Worm (Caenorhabditis elegans) whole organism, mixed stage, embryonic: Measurements from ENCODE around the gene unc-7.

Experiments
- ceh-43 ChIP-seq: fragments of 200-800 bp; sonication (Bioruptor generic); optimal IDR thresholded peaks from 2 replicates; lab custom pipeline; 2018; ENCODE audit warnings: mild to moderate bottlenecking, missing genetic modification characterization, moderate library complexity, missing compliant biosample characterization
- elt-1 ChIP-seq: sonication (generic microtip); optimal IDR thresholded peaks from 2 replicates; lab custom pipeline; 2017; ENCODE audit warnings: missing genetic modification characterization, mild to moderate bottlenecking, missing compliant biosample characterization, antibody characterized with exemption, moderate library complexity, borderline replicate concordance; ENCODE audit not compliant: insufficient read depth
- lsy-2 ChIP-seq: fragments of 150-350 bp; optimal IDR thresholded peaks from 2 replicates; lab custom pipeline; 2014; ENCODE audit warnings: missing biosample characterization, missing genetic modification characterization
- nhr-12 ChIP-seq: fragments of 150-350 bp; optimal IDR thresholded peaks from 2 replicates; lab custom pipeline; 2014; ENCODE audit warnings: missing biosample characterization, missing genetic modification characterization
- nhr-237 ChIP-seq: fragments of 150-350 bp; optimal IDR thresholded peaks from 2 replicates; lab custom pipeline; 2014; ENCODE audit warnings: missing biosample characterization, missing genetic modification characterization
- nhr-28 ChIP-seq: fragments of 150-350 bp; optimal IDR thresholded peaks from 2 replicates; lab custom pipeline; 2014; ENCODE audit warnings: missing biosample characterization, missing genetic modification characterization
- nhr-76 ChIP-seq: sonication (generic microtip); optimal IDR thresholded peaks from 2 replicates; lab custom pipeline; 2017; ENCODE audit warnings: missing biosample characterization, missing genetic modification characterization
- sem-2 ChIP-seq: fragments of 200-800 bp; sonication (Bioruptor generic); optimal IDR thresholded peaks from 2 replicates; lab custom pipeline; 2018; ENCODE audit warnings: mild to moderate bottlenecking, missing genetic modification characterization, missing compliant biosample characterization
- snpc-4 ChIP-seq: fragments of 150-350 bp; optimal IDR thresholded peaks from 2 replicates; lab custom pipeline; 2014; ENCODE audit warnings: missing biosample characterization, missing genetic modification characterization
- unc-62 ChIP-seq: fragments of 150-350 bp; optimal IDR thresholded peaks from 2 replicates; lab custom pipeline; 2014; ENCODE audit warnings: missing biosample characterization, missing genetic modification reagents, missing genetic modification characterization
- ztf-11 ChIP-seq: fragments of 150-350 bp; optimal IDR thresholded peaks from 2 replicates; lab custom pipeline; 2014; ENCODE audit warnings: missing biosample characterization, missing genetic modification characterization

ce11 chrX:15084395-15084794, 63.1 kb downstream of the unc-7 start, which contains the start of gene F09B12.5:
- TF ChIP-seq elt-1 (tag; lab: Kevin White, UChicago) (no peak), lsy-2 (tag; lab: Kevin White, UChicago) (no peak), unc-62 (GFP tag; lab: Kevin White, UChicago) (no peak), ceh-43 (GFP tag; lab: Kevin White, UChicago) (no peak), nhr-28 (no peak), nhr-12 (tag; lab: Kevin White, UChicago) (no peak), sem-2 (GFP tag; lab: Kevin White, UChicago) (no peak), snpc-4 (tag; lab: Kevin White, UChicago) (no peak), nhr-237 (tag; lab: Kevin White, UChicago) (no peak), nhr-76 (tag; lab: Kevin White, UChicago) (no peak), ztf-11 (tag; lab: Kevin White, UChicago) (no peak)
